Worm (Caenorhabditis elegans) whole organism, early embryonic: Measurements from ENCODE around the gene Y25C1A.6.
"Not testable (repeated sequence)": the region's sequence is repeated elsewhere in the genome, so short reads cannot be mapped to it uniquely, and the experiment has no call there.

ENCODE experiments used
- B0310.2 ChIP-seq: sonication (generic microtip); optimal IDR thresholded peaks from 2 replicates; lab custom pipeline; 2016; ENCODE audit warnings: mild to moderate bottlenecking, missing genetic modification characterization, missing compliant biosample characterization
- F13C5.2 ChIP-seq: sonication (generic microtip); optimal IDR thresholded peaks from 2 replicates; lab custom pipeline; 2017; ENCODE audit warnings: mild to moderate bottlenecking, missing genetic modification characterization, inconsistent platforms, missing compliant biosample characterization
- aly-1 ChIP-seq: sonication (generic microtip); optimal IDR thresholded peaks from 2 replicates; lab custom pipeline; 2016; ENCODE audit warnings: missing genetic modification characterization, missing compliant biosample characterization
- ama-1 ChIP-seq: fragments of 150-350 bp; optimal IDR thresholded peaks from 2 replicates; lab custom pipeline; 2014
- ceh-13 ChIP-seq: fragments of 200-800 bp; sonication (Bioruptor generic); optimal IDR thresholded peaks from 2 replicates; lab custom pipeline; 2018; ENCODE audit warnings: mild to moderate bottlenecking, missing genetic modification characterization, missing compliant biosample characterization
- ceh-36 ChIP-seq: sonication (generic microtip); optimal IDR thresholded peaks from 2 replicates; lab custom pipeline; 2016; ENCODE audit warnings: missing genetic modification characterization, inconsistent platforms, missing compliant biosample characterization
- ets-7 ChIP-seq: sonication (generic microtip); optimal IDR thresholded peaks from 2 replicates; lab custom pipeline; 2016; ENCODE audit warnings: missing genotype, missing genetic modification characterization, missing compliant biosample characterization
- flt-1 ChIP-seq: fragments of 200-800 bp; sonication (Bioruptor generic); IDR thresholded peaks from 2 replicates; pipeline ENCODE4 v1.3.6; 2022; ENCODE audit warnings: missing genetic modification characterization, missing compliant biosample characterization
- hmbx-1 ChIP-seq: sonication (generic microtip); optimal IDR thresholded peaks from 2 replicates; lab custom pipeline; 2016; ENCODE audit warnings: mild to moderate bottlenecking, missing genetic modification characterization, missing compliant biosample characterization
- hmg-4 ChIP-seq: fragments of 200-800 bp; sonication (Bioruptor generic); optimal IDR thresholded peaks from 2 replicates; lab custom pipeline; 2018; ENCODE audit warnings: mild to moderate bottlenecking, missing genetic modification characterization, missing compliant biosample characterization
- hnd-1 ChIP-seq: sonication (generic microtip); optimal IDR thresholded peaks from 2 replicates; lab custom pipeline; 2016; ENCODE audit warnings: missing genetic modification characterization, missing compliant biosample characterization
- pes-1 ChIP-seq: fragments of 200-800 bp; sonication (Bioruptor generic); IDR thresholded peaks from 2 replicates; pipeline ENCODE4 v1.3.6; 2022; ENCODE audit warnings: missing genetic modification reagents, missing genetic modification characterization, missing compliant biosample characterization
- scrt-1 ChIP-seq: fragments of 200-800 bp; sonication (Bioruptor generic); IDR thresholded peaks from 2 replicates; pipeline ENCODE4 v1.3.6; 2022; ENCODE audit warnings: missing genetic modification characterization, missing compliant biosample characterization
- sea-1 ChIP-seq: fragments of 200-800 bp; sonication (Bioruptor generic); conservative IDR thresholded peaks from 2 replicates; pipeline ENCODE4 v1.3.6; 2022; ENCODE audit warnings: missing genetic modification characterization, missing compliant biosample characterization
- tbx-11 ChIP-seq: fragments of 200-800 bp; sonication (Bioruptor generic); IDR thresholded peaks from 2 replicates; pipeline ENCODE4 v1.3.6; 2022; ENCODE audit warnings: missing genetic modification characterization, missing compliant biosample characterization
- tbx-37 ChIP-seq: fragments of 200-800 bp; sonication (Bioruptor generic); conservative IDR thresholded peaks from 2 replicates; pipeline ENCODE4 v1.3.6; 2022; ENCODE audit warnings: missing genetic modification reagents, missing genetic modification characterization, missing compliant biosample characterization
- tra-4 ChIP-seq: sonication (generic microtip); optimal IDR thresholded peaks from 2 replicates; lab custom pipeline; 2017; ENCODE audit warnings: missing genetic modification characterization, missing compliant biosample characterization

Y25C1A.6 gene

DNA sequence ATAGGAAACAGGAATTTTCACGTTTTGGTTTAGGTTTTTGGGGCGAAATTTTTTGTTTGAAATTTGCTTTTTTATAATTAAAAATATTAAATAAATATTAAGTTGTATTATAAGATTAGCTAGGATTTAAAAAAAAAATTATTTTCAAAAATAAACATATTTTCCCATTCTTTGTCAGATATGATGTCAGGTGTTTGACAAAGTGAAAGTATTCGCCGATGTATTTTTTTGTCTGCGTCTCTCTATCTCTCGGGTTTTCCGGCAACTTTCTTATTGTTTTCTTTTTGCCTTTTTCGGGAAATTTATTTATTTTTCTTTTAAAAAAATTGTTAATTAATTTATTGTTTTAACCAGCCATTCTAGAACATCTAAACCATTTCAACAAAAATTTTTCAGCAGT lies 30.5 kb upstream of the Y25C1A.6 start:
- no peak for TF ChIP-seq tra-4 (tag; lab: Kevin White, UChicago)
- no peak for TF ChIP-seq B0310.2 (tag; lab: Kevin White, UChicago)
- TF ChIP-seq flt-1 (GFP tag; lab: Robert Waterston, UW) = no peak
- no peak for TF ChIP-seq tbx-11 (GFP tag; lab: Robert Waterston, UW)
- TF ChIP-seq tbx-37 (GFP tag; lab: Robert Waterston, UW) = no peak
- TF ChIP-seq ceh-36 (tag; lab: Kevin White, UChicago) = no peak
- no peak for TF ChIP-seq aly-1 (tag; lab: Kevin White, UChicago)
- no peak for TF ChIP-seq sea-1
- TF ChIP-seq ama-1 (lab: Kevin White, UChicago) = no peak
- no peak for TF ChIP-seq F13C5.2 (tag; lab: Kevin White, UChicago)
- TF ChIP-seq scrt-1 = no peak
- TF ChIP-seq hnd-1 (tag; lab: Kevin White, UChicago) = no peak
- no peak for TF ChIP-seq pes-1 (GFP tag; lab: Robert Waterston, UW)
- no peak for TF ChIP-seq hmbx-1 (tag; lab: Kevin White, UChicago)
- no peak for TF ChIP-seq ets-7 (tag; lab: Kevin White, UChicago)

- not testable (repeated sequence) for TF ChIP-seq ceh-13 (GFP tag; lab: Kevin White, UChicago); hmbx-1 (tag; lab: Kevin White, UChicago); B0310.2 (tag; lab: Kevin White, UChicago)
Measured at ce11 chrII:3032480-3032879, 28.4 kb upstream of the Y25C1A.6 start, which contains the start of gene B0454.6. TSS of gene B0454.6 (plus strand) at chrII:3032780.

DNA sequence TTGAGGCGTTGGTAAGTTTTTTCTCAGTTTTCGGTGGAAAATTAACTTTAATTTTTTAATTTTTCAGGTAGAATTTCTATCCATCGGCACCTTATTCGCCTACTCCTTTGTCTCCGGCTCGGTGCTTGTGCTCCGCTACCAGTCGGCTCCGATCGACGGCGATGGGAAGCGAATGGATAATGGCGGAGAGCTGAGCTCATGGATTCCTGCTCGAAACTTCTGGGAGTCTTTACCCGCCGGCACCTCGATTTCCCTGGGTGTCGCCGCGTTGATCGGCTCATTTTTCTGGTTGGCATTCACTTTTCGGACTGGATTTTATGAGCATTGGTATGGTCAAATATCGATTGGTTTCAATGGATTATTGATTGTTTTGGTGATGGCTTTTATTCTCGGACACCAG lies 26.0 kb upstream of the Y25C1A.6 start:
- TF ChIP-seq hmbx-1 (tag; lab: Kevin White, UChicago) = no peak

ce11 chrII:3036344-3036743 lies 24.5 kb upstream of the Y25C1A.6 start:
- TF ChIP-seq ceh-13 (GFP tag; lab: Kevin White, UChicago) (no peak), hnd-1 (tag; lab: Kevin White, UChicago) (no peak), tra-4 (tag; lab: Kevin White, UChicago) (no peak), tbx-37 (GFP tag; lab: Robert Waterston, UW) (no peak), ets-7 (tag; lab: Kevin White, UChicago) (no peak), aly-1 (tag; lab: Kevin White, UChicago) (no peak), ama-1 (lab: Kevin White, UChicago) (no peak), hmbx-1 (tag; lab: Kevin White, UChicago) (no peak), B0310.2 (tag; lab: Kevin White, UChicago) (no peak), ceh-36 (tag; lab: Kevin White, UChicago) (no peak), sea-1 (no peak), hmg-4 (GFP tag; lab: Kevin White, UChicago) (no peak), tbx-11 (GFP tag; lab: Robert Waterston, UW) (no peak)

DNA sequence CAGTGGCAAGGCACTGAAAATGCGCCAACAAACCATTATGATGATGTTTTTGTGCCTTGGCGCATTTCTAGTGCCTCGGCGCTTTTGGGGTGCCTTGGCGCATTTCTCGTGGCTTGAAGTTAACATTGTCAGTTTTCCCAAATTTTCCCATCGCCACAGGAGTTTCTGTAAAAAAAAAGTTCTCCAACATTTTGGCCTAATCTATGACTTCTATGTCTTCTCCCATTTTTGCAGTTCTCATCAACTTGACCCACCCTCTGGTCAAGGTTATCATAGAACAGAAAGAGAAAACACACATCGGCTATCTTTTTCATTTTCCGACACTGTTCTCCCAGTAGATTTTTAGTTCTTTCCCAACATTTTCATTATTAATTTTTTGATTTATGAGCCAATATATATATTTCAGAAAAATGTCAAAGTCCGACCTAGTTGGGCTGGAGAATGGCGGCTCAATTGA lies 22.4 kb upstream of the Y25C1A.6 start, which contains the start of the genes B0454.26 and B0454.5:
Gene B0454.26, minus strand, starts transcription at position 101 of the 457 bp plus-strand sequence.
Gene B0454.5, plus strand, starts transcription at position 407 of the 457 bp plus-strand sequence.
- TF ChIP-seq B0310.2 (tag; lab: Kevin White, UChicago) (no peak), aly-1 (tag; lab: Kevin White, UChicago) (no peak), sea-1 (no peak)

DNA sequence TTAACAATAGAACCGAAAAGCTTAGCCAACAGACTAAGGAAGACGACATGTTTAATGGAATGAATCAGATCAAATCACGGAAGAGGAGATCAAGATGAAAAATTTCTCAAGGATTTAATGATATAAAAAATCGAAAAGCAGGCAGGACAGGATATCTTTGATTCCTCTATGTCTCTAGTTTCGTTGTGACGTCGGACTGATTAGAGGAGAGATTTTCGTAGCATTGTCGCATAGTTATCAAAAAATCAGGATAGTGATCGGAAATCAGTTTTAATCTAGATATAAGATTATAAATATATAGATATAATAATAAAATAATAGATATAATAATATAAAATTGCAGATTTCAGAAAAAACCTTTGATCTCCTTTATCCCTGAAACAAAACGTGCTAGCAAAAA lies 17.5 kb upstream of the Y25C1A.6 start, which contains the start of gene B0454.8:
Gene B0454.8, minus strand, starts transcription at position 101 of the 400 bp plus-strand sequence.
- TF ChIP-seq hmbx-1 (tag; lab: Kevin White, UChicago) = no peak
- no peak for TF ChIP-seq hmg-4 (GFP tag; lab: Kevin White, UChicago)

- TF ChIP-seq hmg-4 (GFP tag; lab: Kevin White, UChicago) = no peak
- TF ChIP-seq aly-1 (tag; lab: Kevin White, UChicago) = no peak
- no peak for TF ChIP-seq ceh-36 (tag; lab: Kevin White, UChicago)
- no peak for TF ChIP-seq tbx-37 (GFP tag; lab: Robert Waterston, UW)
- no peak for TF ChIP-seq ceh-13 (GFP tag; lab: Kevin White, UChicago)
- no peak for TF ChIP-seq scrt-1
- no peak for TF ChIP-seq ama-1 (lab: Kevin White, UChicago)
- no peak for TF ChIP-seq hnd-1 (tag; lab: Kevin White, UChicago)
- TF ChIP-seq B0310.2 (tag; lab: Kevin White, UChicago) = no peak
- no peak for TF ChIP-seq F13C5.2 (tag; lab: Kevin White, UChicago)
- no peak for TF ChIP-seq hmbx-1 (tag; lab: Kevin White, UChicago)
- TF ChIP-seq tbx-11 (GFP tag; lab: Robert Waterston, UW) = no peak
- TF ChIP-seq sea-1 = no peak
- no peak for TF ChIP-seq flt-1 (GFP tag; lab: Robert Waterston, UW)
- no peak for TF ChIP-seq tra-4 (tag; lab: Kevin White, UChicago)
- TF ChIP-seq pes-1 (GFP tag; lab: Robert Waterston, UW) = no peak
Measured at ce11 chrII:3044023-3044422, 16.9 kb upstream of the Y25C1A.6 start, which contains the start of gene sri-29. TSS of gene sri-29 (plus strand) at chrII:3044323.

- TF ChIP-seq ama-1 (lab: Kevin White, UChicago) = no peak
Measured at ce11 chrII:3045422-3045821, 15.5 kb upstream of the Y25C1A.6 start.
